Worm (Caenorhabditis elegans) whole organism, L4 larva: ENCODE measurements around the gene T28D6.6.

Experiments used
- F10B5.3 ChIP-seq: sonication (generic microtip); optimal IDR thresholded peaks from 2 replicates; lab custom pipeline; 2016; ENCODE audit warnings: mild to moderate bottlenecking, missing genetic modification characterization, missing compliant biosample characterization
- F26F4.8 ChIP-seq: fragments of 200-800 bp; sonication (Bioruptor generic); conservative IDR thresholded peaks from 2 replicates; pipeline ENCODE4 v1.3.6; 2022; ENCODE audit warnings: missing genetic modification characterization, missing compliant biosample characterization
- F44E2.7 ChIP-seq: fragments of 200-800 bp; sonication (Bioruptor generic); IDR thresholded peaks from 2 replicates; pipeline ENCODE4 v2.1.2; 2022; ENCODE audit warnings: missing genetic modification characterization, missing compliant biosample characterization
- F49E8.2 ChIP-seq: sonication (generic microtip); optimal IDR thresholded peaks from 2 replicates; lab custom pipeline; 2016; ENCODE audit warnings: missing compliant biosample characterization, mild to moderate bottlenecking, missing genetic modification characterization, borderline replicate concordance
- T20F7.1 ChIP-seq: fragments of 200-800 bp; sonication (Bioruptor generic); optimal IDR thresholded peaks from 2 replicates; lab custom pipeline; 2018; ENCODE audit warnings: mild to moderate bottlenecking, missing genetic modification characterization, missing compliant biosample characterization
- T26A8.4 ChIP-seq: fragments of 200-800 bp; sonication (Bioruptor generic); IDR thresholded peaks from 2 replicates; pipeline ENCODE4 v1.3.6; 2022; ENCODE audit warnings: missing genetic modification characterization, missing compliant biosample characterization
- aha-1 ChIP-seq: fragments of 150-350 bp; peaks from one replicate; lab custom pipeline; 2014; ENCODE audit warnings: missing biosample characterization, missing genetic modification characterization
- aly-2 ChIP-seq: sonication (generic microtip); optimal IDR thresholded peaks from 2 replicates; lab custom pipeline; 2018; ENCODE audit warnings: missing biosample characterization, missing genetic modification characterization
- ama-1 ChIP-seq: fragments of 150-350 bp; optimal IDR thresholded peaks from 2 replicates; lab custom pipeline; 2014; ENCODE audit warnings: inconsistent platforms, mixed read lengths
- ceh-28 ChIP-seq: fragments of 150-350 bp; optimal IDR thresholded peaks from 2 replicates; lab custom pipeline; 2014; ENCODE audit warnings: missing biosample characterization, missing genetic modification reagents, missing genetic modification characterization
- ceh-32 ChIP-seq: sonication (generic microtip); optimal IDR thresholded peaks from 2 replicates; lab custom pipeline; 2016; ENCODE audit warnings: mild to moderate bottlenecking, missing genetic modification characterization, missing compliant biosample characterization; ENCODE audit not compliant: poor library complexity
- ceh-44 ChIP-seq: fragments of 200-800 bp; sonication (Bioruptor generic); IDR thresholded peaks from 2 replicates; pipeline ENCODE4 v1.3.6; 2022; ENCODE audit warnings: missing genetic modification reagents, missing genetic modification characterization, missing compliant biosample characterization
- daf-16 ChIP-seq, 3 experiments: sonication (generic microtip); optimal IDR thresholded peaks; 2 replicates each; lab custom pipeline; 2016 to 2017; ENCODE audit warnings: missing genetic modification characterization in 3 of 3, missing genetic modification reagents in 3 of 3, mild to moderate bottlenecking in 2 of 3, missing compliant biosample characterization in 2 of 3, missing biosample characterization in 1 of 3, moderate library complexity in 1 of 3
- daf-19 ChIP-seq: fragments of 200-800 bp; sonication (Bioruptor generic); conservative IDR thresholded peaks from 2 replicates; pipeline ENCODE4 v1.3.6; 2022; ENCODE audit warnings: missing genetic modification characterization, missing compliant biosample characterization
- dmd-6 ChIP-seq: fragments of 200-800 bp; sonication (Bioruptor generic); IDR thresholded peaks from 2 replicates; pipeline ENCODE4 v1.3.6; 2022; ENCODE audit warnings: missing genetic modification reagents, missing genetic modification characterization, missing compliant biosample characterization
- duxl-1 ChIP-seq: sonication (generic microtip); optimal IDR thresholded peaks from 2 replicates; lab custom pipeline; 2016; ENCODE audit warnings: mild to moderate bottlenecking, missing genetic modification characterization, moderate library complexity, missing compliant biosample characterization; ENCODE audit not compliant: poor library complexity
- dve-1 ChIP-seq: sonication (generic microtip); optimal IDR thresholded peaks from 2 replicates; lab custom pipeline; 2017; ENCODE audit warnings: antibody characterized with exemption, mild to moderate bottlenecking, missing genetic modification characterization, missing compliant biosample characterization; ENCODE audit not compliant: insufficient read depth
- egl-27 ChIP-seq: sonication (generic microtip); optimal IDR thresholded peaks from 3 replicates; lab custom pipeline; 2017; ENCODE audit warnings: missing biosample characterization, missing genetic modification reagents, missing genetic modification characterization
- gei-8 ChIP-seq: fragments of 200-800 bp; sonication (Bioruptor generic); optimal IDR thresholded peaks from 2 replicates; lab custom pipeline; 2018; ENCODE audit warnings: mild to moderate bottlenecking, missing genetic modification characterization, missing compliant biosample characterization
- hif-1 ChIP-seq, 2 experiments: sonication (generic microtip); optimal IDR thresholded peaks; 2 replicates each; lab custom pipeline; 2016 to 2017; ENCODE audit warnings: missing compliant biosample characterization in 2 of 2, missing genetic modification characterization in 2 of 2, missing genetic modification reagents in 2 of 2, missing genotype in 2 of 2, mild to moderate bottlenecking in 1 of 2
- hmg-1.1 ChIP-seq: fragments of 200-800 bp; sonication (Bioruptor generic); IDR thresholded peaks from 2 replicates; pipeline ENCODE4 v1.3.6; 2022; ENCODE audit warnings: missing genetic modification reagents, missing genetic modification characterization, missing compliant biosample characterization
- lin-13 ChIP-seq: fragments of 150-350 bp; optimal IDR thresholded peaks from 2 replicates; lab custom pipeline; 2014; ENCODE audit warnings: missing biosample characterization, missing genetic modification reagents, missing genetic modification characterization
- lin-29 ChIP-seq: fragments of 200-800 bp; sonication (Bioruptor generic); IDR thresholded peaks from 2 replicates; pipeline ENCODE4 v1.3.6; 2022; ENCODE audit warnings: missing genetic modification reagents, missing genetic modification characterization, missing compliant biosample characterization
- lir-3 ChIP-seq: sonication (generic microtip); optimal IDR thresholded peaks from 2 replicates; lab custom pipeline; 2016; ENCODE audit warnings: mild to moderate bottlenecking, missing genetic modification characterization, missing compliant biosample characterization
- mdt-29 ChIP-seq: fragments of 200-800 bp; sonication (Bioruptor generic); IDR thresholded peaks from 2 replicates; pipeline ENCODE4 v1.3.6; 2022; ENCODE audit warnings: missing genetic modification reagents, missing genetic modification characterization, missing compliant biosample characterization
- mep-1 ChIP-seq: fragments of 150-350 bp; sonication (generic microtip); optimal IDR thresholded peaks from 3 replicates; lab custom pipeline; 2014; ENCODE audit warnings: missing biosample characterization, missing genetic modification characterization
- mxl-3 ChIP-seq: fragments of 200-800 bp; sonication (Bioruptor generic); optimal IDR thresholded peaks from 2 replicates; lab custom pipeline; 2018; ENCODE audit warnings: mild to moderate bottlenecking, missing genetic modification characterization, missing compliant biosample characterization
- nhr-102 ChIP-seq: sonication (generic microtip); optimal IDR thresholded peaks from 2 replicates; lab custom pipeline; 2016; ENCODE audit warnings: mild to moderate bottlenecking, missing genetic modification characterization, moderate library complexity, missing compliant biosample characterization
- nhr-237 ChIP-seq: sonication (generic microtip); optimal IDR thresholded peaks from 2 replicates; lab custom pipeline; 2017; ENCODE audit warnings: missing biosample characterization, missing genetic modification characterization
- nhr-28 ChIP-seq: fragments of 150-350 bp; optimal IDR thresholded peaks from 2 replicates; lab custom pipeline; 2014; ENCODE audit warnings: missing biosample characterization, missing genetic modification characterization
- nhr-76 ChIP-seq: fragments of 150-350 bp; optimal IDR thresholded peaks from 2 replicates; lab custom pipeline; 2014; ENCODE audit warnings: missing biosample characterization, missing genetic modification characterization
- php-3 ChIP-seq: fragments of 200-800 bp; sonication (Bioruptor generic); IDR thresholded peaks from 2 replicates; pipeline ENCODE4 v1.3.6; 2022; ENCODE audit warnings: missing genetic modification reagents, missing genetic modification characterization, missing compliant biosample characterization
- pqm-1 ChIP-seq: sonication (generic microtip); optimal IDR thresholded peaks from 2 replicates; lab custom pipeline; 2017; ENCODE audit warnings: missing biosample characterization, missing genetic modification characterization
- saeg-2 ChIP-seq: fragments of 200-800 bp; sonication (Bioruptor generic); IDR thresholded peaks from 2 replicates; pipeline ENCODE4 v1.3.6; 2022; ENCODE audit warnings: missing genetic modification reagents, missing genetic modification characterization, missing compliant biosample characterization
- set-16 ChIP-seq: fragments of 200-800 bp; sonication (Bioruptor generic); IDR thresholded peaks from 2 replicates; pipeline ENCODE4 v1.3.6; 2022; ENCODE audit warnings: missing genetic modification reagents, missing genetic modification characterization, missing compliant biosample characterization
- snpc-4 ChIP-seq: fragments of 150-350 bp; optimal IDR thresholded peaks from 2 replicates; lab custom pipeline; 2014; ENCODE audit warnings: missing biosample characterization, missing genetic modification characterization
- spr-1 ChIP-seq: sonication (generic microtip); optimal IDR thresholded peaks from 2 replicates; lab custom pipeline; 2016; ENCODE audit warnings: mild to moderate bottlenecking, missing genetic modification characterization, missing compliant biosample characterization
- spr-3 ChIP-seq: fragments of 200-800 bp; sonication (Bioruptor generic); optimal IDR thresholded peaks from 2 replicates; lab custom pipeline; 2018; ENCODE audit warnings: mild to moderate bottlenecking, missing genetic modification characterization, missing compliant biosample characterization
- unc-62 ChIP-seq, 3 experiments: fragments of 150-350 bp in 1 of 3; sonication (generic microtip); optimal IDR thresholded peaks in 2 of 3; peaks in 1 of 3; 1 replicate in 1 of 3; 2 replicates in 2 of 3; lab custom pipeline; 2014 to 2017; ENCODE audit warnings: missing biosample characterization in 3 of 3, missing genetic modification characterization in 3 of 3, missing genetic modification reagents in 3 of 3, missing genotype in 1 of 3
- zip-2 ChIP-seq: fragments of 150-350 bp; optimal IDR thresholded peaks from 2 replicates; lab custom pipeline; 2014; ENCODE audit warnings: missing biosample characterization, missing genetic modification characterization

The T28D6.6 gene

ce11 chrIII:11378910-11379309 is 36.0 kb upstream of the T28D6.6 start:
- no peak for TF ChIP-seq mdt-29 (GFP tag; lab: Robert Waterston, UW)
- TF ChIP-seq daf-19 (GFP tag; lab: Robert Waterston, UW) = no peak
- no peak for TF ChIP-seq F26F4.8
- no peak for TF ChIP-seq lin-29
- TF ChIP-seq ceh-28 (tag; lab: Kevin White, UChicago) = no peak
- TF ChIP-seq unc-62 (GFP tag; optimal IDR thresholded peaks at IDR 0.05 in 1 of 2; lab: Kevin White, UChicago) = no peak
- no peak for TF ChIP-seq unc-62 (tag; optimal IDR thresholded peaks at IDR 0.05; lab: Kevin White, UChicago)
- no peak for TF ChIP-seq ceh-32
- TF ChIP-seq hif-1 (tag; optimal IDR thresholded peaks at IDR 0.05; lab: Kevin White, UChicago) = peak in 1 of 2 experiments; percentile 79

- TF ChIP-seq nhr-76 (tag; lab: Kevin White, UChicago) (no peak), mep-1 (tag; lab: Kevin White, UChicago) (peak; percentile 5)
Observed at ce11 chrIII:11378450-11378849, 35.5 kb upstream of the T28D6.6 start.

DNA sequence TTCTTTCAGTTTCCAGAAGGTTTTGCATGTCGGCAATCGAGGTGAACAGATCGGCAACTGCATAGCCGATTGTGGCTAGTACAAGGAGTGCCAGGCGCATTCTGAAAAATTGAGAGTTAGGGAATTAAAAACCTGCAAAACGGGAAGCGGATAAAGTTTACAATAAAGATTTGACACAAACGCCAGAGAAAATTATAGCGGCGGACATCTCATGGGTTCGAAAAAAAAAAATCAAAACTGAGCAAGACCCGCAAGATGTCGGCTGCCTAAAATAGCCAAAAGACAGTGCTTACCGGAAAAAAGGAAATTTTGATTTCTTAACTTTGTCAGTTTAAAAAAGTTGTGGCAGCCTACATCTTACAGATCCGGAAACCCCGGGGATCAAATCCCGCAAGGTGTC is 35.0 kb upstream of the T28D6.6 start, which contains the start of gene dpy-18:
TSS of gene dpy-18 (minus strand) at position 101 of the 400 bp plus-strand sequence.
- no peak for TF ChIP-seq gei-8 (GFP tag; lab: Kevin White, UChicago)

- TF ChIP-seq lir-3 (no peak), php-3 (GFP tag; lab: Robert Waterston, UW) (0 out of 2 replicates have a peak, but pooled peaks have one; percentile 24), snpc-4 (tag; lab: Kevin White, UChicago) (peak; percentile 76), mep-1 (tag; lab: Kevin White, UChicago) (peak; percentile 24), nhr-237 (tag; lab: Kevin White, UChicago) (no peak), daf-16 (GFP tag; optimal IDR thresholded peaks at IDR 0.05; lab: Kevin White, UChicago) (no peak), daf-16 (tag; optimal IDR thresholded peaks at IDR 0.05; lab: Kevin White, UChicago) (peak; percentile 54), hmg-1.1 (GFP tag; lab: Robert Waterston, UW) (0 out of 2 replicates have a peak, but pooled peaks have one; percentile 37), spr-3 (GFP tag; lab: Kevin White, UChicago) (no peak), ceh-44 (GFP tag; lab: Robert Waterston, UW) (no peak), dmd-6 (GFP tag; lab: Robert Waterston, UW) (peak; percentile 29; the same call in 1 of the 2 replicates), spr-1 (tag; lab: Kevin White, UChicago) (peak; percentile 9), ama-1 (lab: Kevin White, UChicago) (no peak), mxl-3 (no peak), nhr-102 (tag; lab: Kevin White, UChicago) (peak; percentile 5), T20F7.1 (GFP tag; lab: Kevin White, UChicago) (no peak), zip-2 (tag; lab: Kevin White, UChicago) (no peak), egl-27 (no peak), F44E2.7 (GFP tag; lab: Robert Waterston, UW) (no peak), gei-8 (GFP tag; lab: Kevin White, UChicago) (no peak), F49E8.2 (tag; lab: Kevin White, UChicago) (no peak), nhr-28 (peak; percentile 66), aly-2 (tag; lab: Kevin White, UChicago) (no peak), lin-13 (GFP tag; lab: Kevin White, UChicago) (peak; percentile 97), saeg-2 (no peak), T26A8.4 (GFP tag; lab: Robert Waterston, UW) (0 out of 2 replicates have a peak, but pooled peaks have one; percentile 21), F10B5.3 (tag; lab: Kevin White, UChicago) (no peak), aha-1 (tag; lab: Kevin White, UChicago) (peak; percentile 69), pqm-1 (tag; lab: Kevin White, UChicago) (peak; percentile 27), duxl-1 (tag; lab: Kevin White, UChicago) (no peak), set-16 (no peak), dve-1 (tag; lab: Kevin White, UChicago) (peak; percentile 39)
Observed at ce11 chrIII:11372199-11372938, 29.5 kb upstream of the T28D6.6 start.
